Fruit fly (Drosophila melanogaster): ENCODE results near the gene CG42526.

CG42526 gene

DNA sequence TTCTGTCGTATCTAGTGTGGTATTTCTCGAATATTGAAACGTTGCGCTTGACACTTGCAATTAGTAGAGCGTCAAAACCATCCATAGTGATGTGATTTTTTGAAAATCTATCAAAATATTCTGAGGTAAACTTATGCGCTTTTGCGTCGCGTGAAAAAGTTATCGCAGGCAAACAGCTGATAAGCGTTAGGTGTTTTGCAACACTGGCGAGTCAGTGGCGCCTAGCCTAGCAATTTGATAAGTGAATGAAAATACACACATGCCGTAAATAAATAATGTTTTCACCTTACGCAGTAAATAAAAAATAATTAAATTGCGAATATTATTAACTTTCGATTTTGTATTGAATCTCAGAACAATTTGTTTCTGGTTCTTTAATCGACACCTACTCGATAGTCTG, at the start of gene CG42526:
Gene CG42526 (minus strand): TSS at position 85 of the 400 bp plus-strand sequence.
- no peak for TF ChIP-seq CTCF (optimal IDR thresholded peaks at IDR 0.05)
- no peak for TF ChIP-seq CG8478 (optimal IDR thresholded peaks at IDR 0.05)

DNA sequence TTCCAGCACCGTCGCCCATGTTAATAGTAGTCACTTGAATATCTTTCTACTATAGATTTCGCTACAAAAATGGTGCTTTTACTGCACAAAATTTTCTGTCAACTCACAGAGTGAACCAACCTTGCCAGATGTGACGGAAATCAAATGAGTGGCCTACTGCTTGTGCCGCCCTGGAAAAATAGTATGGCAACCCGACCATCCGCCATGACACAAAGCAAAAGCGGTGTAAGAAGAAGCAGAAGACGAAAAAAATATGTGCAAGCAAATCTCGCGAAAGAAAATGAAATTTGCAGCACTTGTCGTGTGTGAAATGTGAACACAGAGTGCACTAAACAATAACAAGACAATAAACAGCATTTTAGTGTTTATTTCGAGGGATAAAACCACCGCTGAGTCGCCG, 41.6 kb upstream of the CG42526 start, which contains the start of the genes Uch-L5 and Jarid2:
Gene Uch-L5 (minus strand): TSS at position 137 of the 400 bp plus-strand sequence.
Gene Jarid2 (plus strand): TSS at position 210 of the 400 bp plus-strand sequence.
- TF ChIP-seq CG8478 (optimal IDR thresholded peaks at IDR 0.05), result no peak
- peak; percentile 11 to 47 for TF ChIP-seq CTCF (optimal IDR thresholded peaks at IDR 0.05)

DNA sequence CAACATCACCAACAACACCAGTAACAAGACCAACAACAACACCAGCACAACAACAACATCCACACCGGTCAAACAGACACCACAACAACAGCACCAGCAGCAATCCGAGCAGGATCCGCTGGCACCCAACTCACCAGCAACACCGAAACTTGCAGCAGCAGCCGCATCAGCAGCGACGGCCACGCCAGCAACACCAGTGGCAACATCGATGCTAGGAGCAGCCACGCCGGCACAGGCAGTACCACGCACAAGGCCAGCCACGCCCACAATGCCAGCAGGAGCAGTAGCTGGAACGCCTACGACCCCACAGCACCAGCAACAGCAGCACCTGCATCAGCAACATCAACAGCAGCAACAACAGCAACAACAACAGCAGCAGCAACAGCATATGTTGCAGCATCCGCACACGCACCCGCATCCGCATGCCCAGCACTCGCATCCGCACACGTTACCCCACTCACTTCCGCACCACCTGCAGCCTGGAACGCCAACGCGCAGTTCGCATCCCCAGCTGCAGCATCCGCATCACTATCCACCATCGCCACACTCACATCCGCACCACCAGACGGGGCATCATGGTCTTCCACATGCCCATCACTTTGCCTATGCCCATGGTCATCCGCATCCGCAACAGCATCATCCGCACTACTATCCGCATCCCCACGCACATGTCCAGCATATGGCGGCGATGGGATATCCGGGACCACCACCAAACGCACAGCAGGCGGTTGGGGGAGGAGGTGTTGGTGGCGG, 36.1 kb upstream of the CG42526 start:
- no peak for TF ChIP-seq CTCF (optimal IDR thresholded peaks at IDR 0.05)
- no peak for TF ChIP-seq CG8478 (optimal IDR thresholded peaks at IDR 0.05)

DNA sequence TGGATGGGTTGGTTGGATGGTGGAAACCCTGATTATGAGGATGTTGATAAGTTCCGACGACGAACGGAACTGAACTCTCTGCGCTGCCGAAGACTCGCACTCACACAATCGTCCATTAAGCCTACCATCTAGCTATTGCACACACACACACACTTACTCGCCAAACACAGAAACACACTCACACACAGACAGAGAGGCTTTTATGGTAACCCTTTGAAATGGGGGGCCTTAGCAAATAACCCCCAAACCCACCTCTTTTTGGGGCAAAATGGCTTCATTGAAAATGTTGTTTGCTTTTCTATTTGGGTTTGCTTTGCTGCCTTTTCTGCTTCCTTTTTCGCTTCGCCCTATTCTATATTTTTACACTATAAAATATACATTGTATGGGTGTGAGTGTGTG, 33.9 kb upstream of the CG42526 start:
- TF ChIP-seq CTCF (optimal IDR thresholded peaks at IDR 0.05), result no peak
- TF ChIP-seq CG8478 (optimal IDR thresholded peaks at IDR 0.05), result no peak

DNA sequence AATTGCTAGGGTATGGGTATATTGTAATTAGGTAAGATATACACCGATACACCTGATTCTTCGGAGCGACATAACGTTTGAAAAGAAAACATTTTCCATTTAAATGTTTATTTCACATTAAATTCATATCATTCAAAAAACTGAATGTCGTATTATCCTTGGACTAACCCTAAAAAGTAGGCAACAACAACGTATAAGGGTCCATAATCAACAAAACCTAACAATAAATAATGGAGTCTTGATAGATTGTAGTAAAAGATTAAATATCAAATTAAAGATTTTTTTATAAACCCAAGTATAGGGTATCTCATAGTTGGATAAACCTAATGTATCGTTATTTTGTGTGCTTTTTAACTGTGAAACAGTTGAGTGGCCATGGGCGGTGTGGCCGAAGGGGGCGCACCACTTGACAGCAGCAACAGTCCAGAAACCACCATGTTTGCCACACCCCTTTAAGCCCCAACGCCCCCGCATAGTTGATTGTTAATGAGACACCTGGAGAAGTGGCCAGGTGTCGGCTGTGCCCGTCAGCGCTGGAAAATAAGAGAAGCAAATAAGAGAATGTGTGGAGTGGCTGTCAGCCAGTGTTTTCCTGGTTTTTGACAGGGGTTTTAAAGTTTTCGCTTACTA, 33.2 kb upstream of the CG42526 start:
- TF ChIP-seq CG8478 (optimal IDR thresholded peaks at IDR 0.05) (no peak), CTCF (optimal IDR thresholded peaks at IDR 0.05) (no peak)

DNA sequence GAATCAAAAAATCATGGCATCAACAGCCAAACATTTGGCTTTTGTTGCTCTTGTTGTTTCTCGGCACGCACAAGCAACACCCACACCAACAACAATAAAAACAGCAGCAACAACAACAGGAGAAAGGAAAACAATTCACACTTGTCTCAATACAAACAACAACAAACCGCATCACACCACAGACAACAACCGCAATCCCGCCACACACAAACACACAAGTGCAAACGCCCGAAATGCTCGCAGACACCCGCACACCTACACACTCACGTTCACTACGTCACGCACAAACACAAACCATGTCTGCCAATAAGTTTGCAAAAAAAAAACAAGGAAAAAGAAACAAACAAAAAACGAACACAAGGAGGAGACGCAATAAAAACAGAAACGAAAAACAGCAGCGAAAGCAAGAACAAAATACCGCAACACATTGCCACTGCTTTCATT, 32.6 kb upstream of the CG42526 start:
- no peak for TF ChIP-seq CTCF (optimal IDR thresholded peaks at IDR 0.05)
- no peak for TF ChIP-seq CG8478 (optimal IDR thresholded peaks at IDR 0.05)

DNA sequence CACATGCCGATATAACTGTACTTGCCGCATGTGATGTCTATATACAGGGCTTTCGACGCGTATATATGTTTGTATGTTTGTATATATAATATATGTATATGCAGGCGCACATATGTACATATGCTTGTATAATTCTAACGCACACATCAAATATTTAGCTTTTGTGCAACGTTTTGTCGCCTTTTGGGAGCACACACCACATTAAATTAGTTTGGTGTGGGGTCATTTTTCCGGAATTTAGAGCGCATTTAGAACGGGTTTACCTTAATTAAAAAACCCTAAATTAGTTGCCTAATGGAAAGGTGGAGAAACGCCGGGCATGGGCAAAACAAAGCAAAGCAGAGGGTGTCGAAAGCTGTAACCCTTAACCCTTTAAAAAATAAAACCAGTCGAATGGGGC, 32.1 kb upstream of the CG42526 start:
- TF ChIP-seq CTCF (optimal IDR thresholded peaks at IDR 0.05), result no peak
- no peak for TF ChIP-seq CG8478 (optimal IDR thresholded peaks at IDR 0.05)

DNA sequence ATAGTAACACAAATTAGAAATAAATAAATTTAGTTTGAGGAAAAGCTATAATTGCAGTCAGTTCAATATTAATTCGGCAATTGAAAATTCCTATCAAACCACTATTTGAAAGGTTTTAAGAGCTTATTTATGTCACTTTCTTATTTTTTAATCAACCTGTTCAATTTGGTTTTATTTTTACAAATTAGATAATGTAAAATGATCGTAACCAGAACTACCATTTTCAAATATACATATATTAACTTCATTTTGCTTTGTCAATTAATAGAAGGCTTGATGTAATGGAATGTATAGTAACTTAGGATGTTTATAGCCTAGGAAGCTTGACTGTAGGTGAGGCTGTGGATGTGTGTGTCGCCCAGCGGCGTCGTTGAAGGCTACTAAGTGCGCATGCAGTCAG, 31.4 kb upstream of the CG42526 start:
- TF ChIP-seq CTCF (optimal IDR thresholded peaks at IDR 0.05) (no peak), CG8478 (optimal IDR thresholded peaks at IDR 0.05) (no peak)

DNA sequence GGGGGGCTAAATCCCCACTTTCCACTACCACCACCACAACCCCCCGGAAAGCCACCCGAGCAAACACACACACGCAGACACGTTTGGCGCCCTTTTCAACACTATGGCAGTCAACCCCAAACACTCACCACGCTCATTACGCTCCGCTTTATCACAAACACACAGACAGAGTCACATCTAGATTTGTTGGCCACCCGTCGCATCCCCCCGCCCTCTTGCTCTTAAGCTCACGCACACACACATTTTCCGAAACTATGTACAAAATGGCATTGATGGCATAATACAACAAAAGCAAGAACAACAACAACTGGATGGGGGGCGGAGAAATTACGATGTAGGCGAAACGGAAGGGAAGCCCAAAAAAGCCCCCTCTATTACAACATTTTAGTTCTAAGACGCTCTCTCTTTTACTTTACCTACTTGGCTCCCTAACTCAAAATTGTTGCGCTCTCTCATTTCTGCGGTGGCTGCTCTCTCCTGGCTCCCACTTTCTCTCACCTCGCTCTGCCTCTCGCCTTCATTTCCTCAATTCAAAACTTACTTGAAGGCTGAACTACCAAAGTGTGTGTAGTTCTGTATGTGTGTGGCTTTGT, 30.5 kb upstream of the CG42526 start:
- TF ChIP-seq CTCF (optimal IDR thresholded peaks at IDR 0.05), result no peak
- no peak for TF ChIP-seq CG8478 (optimal IDR thresholded peaks at IDR 0.05)

DNA sequence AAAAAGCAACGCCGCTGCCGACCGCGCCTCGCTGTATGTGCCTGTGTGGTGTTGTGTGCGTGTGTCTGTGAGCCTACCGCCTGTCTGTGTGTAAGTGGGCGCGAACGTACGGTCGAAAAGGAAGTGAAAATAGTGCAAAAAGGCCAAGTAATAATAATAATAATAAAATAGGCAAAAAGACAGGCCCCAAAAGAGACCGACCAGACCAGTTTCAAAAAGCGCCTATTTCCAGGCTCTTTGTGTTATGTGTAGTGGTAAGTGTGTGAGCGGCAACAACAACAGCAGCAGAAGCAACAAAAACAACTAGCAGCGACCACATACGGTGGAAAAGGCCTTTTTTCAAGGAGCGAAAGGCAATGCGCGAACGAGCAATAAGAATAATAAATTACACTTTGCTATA, 27.6 kb upstream of the CG42526 start:
- TF ChIP-seq CTCF (optimal IDR thresholded peaks at IDR 0.05) (no peak), CG8478 (optimal IDR thresholded peaks at IDR 0.05) (no peak)

DNA sequence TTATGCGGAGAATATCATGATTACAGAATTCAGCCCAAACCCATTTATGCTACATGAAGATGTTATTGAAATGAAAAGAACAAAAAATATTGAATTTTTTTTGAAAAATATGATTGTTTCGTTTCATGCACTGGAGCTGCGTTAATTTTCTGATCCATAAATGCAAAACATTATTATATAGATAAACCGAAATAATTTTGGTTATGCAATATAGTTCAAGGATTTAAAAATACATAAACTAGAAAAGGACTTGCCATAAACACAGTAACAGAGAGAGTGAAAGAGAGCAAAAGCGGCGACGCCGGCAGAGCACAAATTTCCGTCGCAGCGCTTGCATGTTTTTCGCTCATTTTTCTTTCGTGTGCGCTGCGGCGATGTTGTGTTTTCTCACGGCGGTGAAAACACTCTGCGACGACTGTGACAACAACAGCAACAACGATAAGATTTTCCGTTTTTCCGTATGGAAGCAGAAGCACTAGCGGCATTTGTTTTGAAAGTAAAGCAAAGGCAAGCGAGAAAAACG, 27.1 kb upstream of the CG42526 start:
- TF ChIP-seq CTCF (optimal IDR thresholded peaks at IDR 0.05) (no peak), CG8478 (optimal IDR thresholded peaks at IDR 0.05) (no peak)

DNA sequence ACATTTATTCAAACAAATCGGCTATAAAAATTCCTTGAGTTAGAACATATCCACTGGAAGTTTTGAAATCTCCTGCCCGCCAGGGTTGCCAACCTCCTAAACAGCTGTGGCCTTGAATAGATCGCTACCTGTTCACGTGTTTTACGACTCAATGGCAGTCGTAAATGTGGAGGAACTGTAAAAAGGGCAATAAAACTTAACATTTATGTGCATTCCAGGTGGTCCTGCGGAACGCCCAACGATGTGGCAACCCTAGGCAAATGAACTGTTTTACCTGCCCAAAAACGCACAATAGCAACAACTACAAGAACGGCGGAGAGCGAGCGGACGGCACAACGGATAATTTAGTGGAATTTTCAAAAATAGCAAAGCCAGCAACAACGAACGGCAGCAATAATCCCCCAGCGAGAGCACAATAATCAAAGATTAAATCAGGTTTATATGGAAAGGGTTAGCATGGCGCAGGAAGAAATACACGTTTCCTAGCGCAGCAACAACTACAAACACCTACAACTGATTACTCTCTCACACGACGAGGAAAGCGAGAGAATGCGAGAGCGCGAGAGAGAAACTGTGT, 26.6 kb upstream of the CG42526 start:
- no peak for TF ChIP-seq CTCF (optimal IDR thresholded peaks at IDR 0.05)
- no peak for TF ChIP-seq CG8478 (optimal IDR thresholded peaks at IDR 0.05)

DNA sequence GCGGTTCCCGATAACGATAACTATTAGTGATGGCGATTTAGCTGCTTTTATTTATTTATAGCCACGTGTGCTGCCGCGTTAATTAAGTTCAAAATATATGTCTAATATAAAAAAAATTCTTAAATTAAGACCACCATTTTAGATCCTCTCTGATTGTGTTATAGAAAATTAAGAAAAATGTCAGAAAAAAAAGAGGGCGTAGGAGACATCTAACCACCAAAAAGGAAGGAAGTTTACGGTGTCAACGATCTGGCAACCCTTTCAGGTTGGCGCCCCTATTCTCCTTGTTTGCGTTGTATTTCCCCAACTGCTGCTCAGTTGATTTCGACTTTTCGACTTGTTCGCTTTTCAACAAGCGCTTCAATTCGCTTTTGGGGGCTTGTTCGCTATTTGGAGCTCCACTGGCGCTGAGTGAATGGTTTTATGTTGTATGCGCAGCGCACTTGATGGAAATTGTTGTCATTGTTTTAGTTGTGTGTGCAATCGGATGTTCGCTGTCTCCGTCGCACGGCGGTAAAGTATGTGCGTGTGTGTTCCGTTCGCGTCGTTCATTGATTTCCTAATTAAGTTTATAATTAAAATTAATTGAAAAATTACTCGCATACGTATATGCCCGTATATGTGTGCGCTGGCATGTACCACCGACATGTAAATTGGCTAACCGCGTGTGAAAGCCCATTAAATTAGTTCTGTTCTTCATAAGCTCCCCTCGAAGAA, 25.7 kb upstream of the CG42526 start, which contains the start of the genes CG3434 and CG44838:
Gene CG3434 (minus strand): TSS at position 25 of the 717 bp plus-strand sequence.
Gene CG44838 (plus strand): TSS at position 276 of the 717 bp plus-strand sequence.
- TF ChIP-seq CG8478 (optimal IDR thresholded peaks at IDR 0.05), result no peak
- TF ChIP-seq CTCF (optimal IDR thresholded peaks at IDR 0.05), result peak in 1 of 2 experiments; percentile 20

DNA sequence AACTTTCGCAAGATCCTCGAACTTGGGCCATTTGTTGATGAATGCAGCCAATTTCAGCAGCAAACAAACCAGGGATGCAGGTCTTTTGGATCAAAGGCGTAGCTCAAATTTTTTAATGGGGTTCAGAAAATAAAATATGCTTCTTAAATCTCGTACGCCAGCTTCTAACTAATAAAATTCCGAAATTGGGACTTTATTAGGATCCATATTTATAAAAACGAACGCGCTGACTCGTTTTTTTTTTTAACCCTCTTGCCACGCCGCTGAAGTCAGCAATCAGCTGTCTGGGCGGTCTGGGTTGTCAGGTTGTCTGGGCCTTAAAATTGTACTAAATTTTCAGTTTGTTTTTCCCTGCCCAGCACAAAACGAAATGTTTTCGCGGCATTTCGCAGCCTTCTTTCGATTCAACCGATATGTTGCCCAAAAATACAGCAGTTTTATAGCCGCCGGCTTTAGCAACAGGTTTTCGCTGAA, 22.5 kb upstream of the CG42526 start, which contains the start of gene CG3437:
Gene CG3437 (minus strand): TSS at position 51 of the 474 bp plus-strand sequence.
- no peak for TF ChIP-seq CTCF (optimal IDR thresholded peaks at IDR 0.05)
- TF ChIP-seq CG8478 (optimal IDR thresholded peaks at IDR 0.05), result no peak
